Fruit fly (Drosophila melanogaster): ENCODE results near the gene Snap24.

DNA sequence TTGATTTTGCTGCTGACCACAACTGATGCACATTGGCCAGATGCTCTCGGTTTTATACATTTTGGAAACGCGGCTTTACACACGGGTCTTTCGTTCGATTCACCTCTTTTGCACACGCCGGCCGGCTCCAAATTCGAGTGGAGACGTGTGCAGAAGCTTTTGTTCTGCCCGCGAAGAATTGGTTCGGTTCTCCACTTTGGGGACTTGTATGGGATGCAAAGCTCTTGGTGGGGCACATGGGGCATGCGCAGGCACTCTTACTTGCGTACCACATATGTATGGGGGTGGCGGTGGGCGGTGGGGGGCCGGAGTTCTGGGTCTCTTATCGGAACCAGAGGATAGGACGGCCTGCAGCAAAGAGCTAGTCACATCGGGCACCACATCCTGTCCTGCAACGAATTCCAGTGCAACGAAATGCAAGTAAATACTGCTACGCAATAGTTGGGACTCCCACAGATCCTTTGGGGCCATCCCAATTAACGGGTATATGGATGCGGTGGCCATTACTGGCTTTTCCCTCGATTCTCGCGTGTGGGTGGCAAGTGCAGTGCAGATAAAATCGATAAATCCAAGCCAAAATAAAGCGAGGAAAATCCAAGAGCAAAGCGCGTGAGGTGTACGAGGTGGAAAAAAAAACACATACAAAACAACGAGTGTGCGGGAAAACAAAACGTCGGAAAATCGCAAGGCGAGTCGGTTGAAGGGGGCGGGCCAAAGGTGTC is 21.6 kb upstream of the Snap24 start, which contains the start of the genes MtnA and CG8500:
- no peak for TF ChIP-seq ttk (optimal IDR thresholded peaks at IDR 0.05)
- no peak for TF ChIP-seq Myc (optimal IDR thresholded peaks at IDR 0.05)
- no peak for TF ChIP-seq insv (optimal IDR thresholded peaks at IDR 0.05)
